Fruit fly (Drosophila melanogaster) whole organism, embryonic: ENCODE results near the gene Cyt-c1L.

Source experiments
- Asciz ChIP-seq: fragments of 200-800 bp; sonication (Bioruptor generic); optimal IDR thresholded peaks from 2 replicates; lab custom pipeline; 2017; ENCODE audit warnings: missing biosample characterization, mild to moderate bottlenecking, missing genetic modification characterization, missing genetic modification reagents
- B-H1 ChIP-seq: fragments of 200-800 bp; sonication (Bioruptor generic); IDR thresholded peaks from 3 replicates; pipeline ENCODE4 v1.3.6; 2022; ENCODE audit warnings: missing biosample characterization, missing genetic modification characterization
- Bteb2 ChIP-seq: fragments of 200-800 bp; sonication (Bioruptor generic); optimal IDR thresholded peaks from 2 replicates; lab custom pipeline; 2016; ENCODE audit warnings: missing biosample characterization, missing genetic modification characterization
- CG10274 ChIP-seq: fragments of 200-800 bp; sonication (Bioruptor generic); optimal IDR thresholded peaks from 3 replicates; lab custom pipeline; 2017; ENCODE audit warnings: missing biosample characterization, mild to moderate bottlenecking, missing genetic modification characterization
- CG10959 ChIP-seq: fragments of 200-800 bp; sonication (Bioruptor generic); IDR thresholded peaks from 2 replicates; pipeline ENCODE4 v1.3.6; 2022; ENCODE audit warnings: missing biosample characterization, missing genetic modification characterization
- CG11093 ChIP-seq: fragments of 200-800 bp; sonication (Bioruptor generic); IDR thresholded peaks from 3 replicates; pipeline ENCODE4 v1.3.6; 2022; ENCODE audit warnings: missing biosample characterization, missing genetic modification characterization
- CG11695 ChIP-seq: fragments of 200-800 bp; sonication (Bioruptor generic); IDR thresholded peaks from 3 replicates; pipeline ENCODE4 v1.3.6; 2022; ENCODE audit warnings: missing biosample characterization, missing genetic modification characterization
- CG12391 ChIP-seq: fragments of 200-800 bp; sonication (Bioruptor generic); optimal IDR thresholded peaks from 3 replicates; lab custom pipeline; 2018; ENCODE audit warnings: missing biosample characterization, mild to moderate bottlenecking, missing genetic modification characterization, moderate library complexity
- CG12769 ChIP-seq: fragments of 200-800 bp; sonication (Bioruptor generic); optimal IDR thresholded peaks from 2 replicates; lab custom pipeline; 2019; ENCODE audit warnings: missing biosample characterization, mild to moderate bottlenecking, missing genetic modification characterization, moderate library complexity
- CG13123 ChIP-seq: fragments of 200-800 bp; sonication (Bioruptor generic); optimal IDR thresholded peaks from 2 replicates; lab custom pipeline; 2016; ENCODE audit warnings: missing biosample characterization, missing genetic modification characterization
- CG13287 ChIP-seq: fragments of 200-800 bp; sonication (Bioruptor generic); IDR thresholded peaks from 2 replicates; pipeline ENCODE4 v1.3.6; 2022; ENCODE audit warnings: missing biosample characterization, missing genetic modification characterization; ENCODE audit not compliant: partially characterized antibody
- CG15514 ChIP-seq: fragments of 200-800 bp; sonication (Bioruptor generic); optimal IDR thresholded peaks from 3 replicates; lab custom pipeline; 2017; ENCODE audit warnings: missing biosample characterization, missing genetic modification characterization, mild to moderate bottlenecking, moderate library complexity, missing genetic modification reagents
- CG15601 ChIP-seq: fragments of 200-800 bp; sonication (Bioruptor generic); optimal IDR thresholded peaks from 3 replicates; lab custom pipeline; 2019; ENCODE audit warnings: missing biosample characterization, mild to moderate bottlenecking, missing genetic modification characterization, moderate library complexity
- CG16813 ChIP-seq: fragments of 200-800 bp; sonication (Bioruptor generic); IDR thresholded peaks from 3 replicates; pipeline ENCODE4 v1.3.6; 2022; ENCODE audit warnings: missing biosample characterization, missing genetic modification characterization; ENCODE audit not compliant: partially characterized antibody
- CG17186 ChIP-seq: fragments of 200-800 bp; sonication (Bioruptor generic); optimal IDR thresholded peaks from 3 replicates; lab custom pipeline; 2017; ENCODE audit warnings: missing biosample characterization, missing genetic modification reagents, missing genetic modification characterization
- CG18476 ChIP-seq: fragments of 200-800 bp; sonication (Bioruptor generic); optimal IDR thresholded peaks from 2 replicates; lab custom pipeline; 2016; ENCODE audit warnings: missing biosample characterization, mild to moderate bottlenecking, missing genetic modification characterization
- CG2116 ChIP-seq: fragments of 200-800 bp; sonication (Bioruptor generic); optimal IDR thresholded peaks from 3 replicates; lab custom pipeline; 2018; ENCODE audit warnings: missing biosample characterization, mild to moderate bottlenecking, missing genetic modification characterization
- CG2120 ChIP-seq: fragments of 200-800 bp; sonication (Bioruptor generic); optimal IDR thresholded peaks from 3 replicates; lab custom pipeline; 2016; ENCODE audit warnings: missing biosample characterization, missing genetic modification characterization
- CG2889 ChIP-seq: fragments of 200-800 bp; sonication (Bioruptor generic); IDR thresholded peaks from 3 replicates; pipeline ENCODE4 v1.3.6; 2022; ENCODE audit warnings: missing biosample characterization, missing genetic modification characterization
- CG33213 ChIP-seq: fragments of 200-800 bp; sonication (Bioruptor generic); optimal IDR thresholded peaks from 3 replicates; lab custom pipeline; 2016; ENCODE audit warnings: missing biosample characterization, missing genetic modification characterization
- CG34224 ChIP-seq: fragments of 200-800 bp; sonication (Bioruptor generic); IDR thresholded peaks from 3 replicates; pipeline ENCODE4 v1.3.6; 2022; ENCODE audit warnings: missing biosample characterization, missing genetic modification characterization; ENCODE audit not compliant: partially characterized antibody
- CG6683 ChIP-seq: fragments of 200-800 bp; sonication (Bioruptor generic); optimal IDR thresholded peaks from 2 replicates; lab custom pipeline; 2017; ENCODE audit warnings: missing biosample characterization, mild to moderate bottlenecking, missing genetic modification characterization, missing genetic modification reagents
- CG7928 ChIP-seq: fragments of 200-800 bp; sonication (Bioruptor generic); optimal IDR thresholded peaks from 2 replicates; lab custom pipeline; 2017; ENCODE audit warnings: missing biosample characterization, mild to moderate bottlenecking, missing genetic modification characterization
- CG8089 ChIP-seq: fragments of 200-800 bp; sonication (Bioruptor generic); optimal IDR thresholded peaks from 3 replicates; lab custom pipeline; 2016; ENCODE audit warnings: missing biosample characterization, missing genetic modification characterization
- CG8478 ChIP-seq: fragments of >200 bp; optimal IDR thresholded peaks from 2 replicates; lab custom pipeline; 2018
- Chrac-16 ChIP-seq: fragments of 200-800 bp; sonication (Bioruptor generic); optimal IDR thresholded peaks from 3 replicates; lab custom pipeline; 2016; ENCODE audit warnings: missing biosample characterization, missing genetic modification characterization
- Dll ChIP-seq: fragments of 200-800 bp; sonication (Bioruptor generic); IDR thresholded peaks from 4 replicates; pipeline ENCODE4 v1.3.6; 2022; ENCODE audit warnings: missing biosample characterization, missing genetic modification characterization; ENCODE audit not compliant: partially characterized antibody
- Dp ChIP-seq: fragments of 200-800 bp; sonication (Bioruptor generic); optimal IDR thresholded peaks from 2 replicates; lab custom pipeline; 2018; ENCODE audit warnings: missing biosample characterization, mild to moderate bottlenecking, missing genetic modification characterization, moderate library complexity
- Dref ChIP-seq: fragments of 200-800 bp; sonication (Bioruptor generic); IDR thresholded peaks from 2 replicates; pipeline ENCODE4 v1.3.6; 2022; ENCODE audit warnings: missing biosample characterization, missing genetic modification characterization
- E2f1 ChIP-seq: fragments of 200-800 bp; sonication (Bioruptor generic); IDR thresholded peaks from 2 replicates; pipeline ENCODE4 v1.3.6; 2022; ENCODE audit warnings: missing biosample characterization, missing genetic modification characterization
- E2f2 ChIP-seq: fragments of 200-800 bp; sonication (Bioruptor generic); IDR thresholded peaks from 2 replicates; pipeline ENCODE4 v1.3.6; 2022; ENCODE audit warnings: missing biosample characterization, missing genetic modification characterization
- HLHmδ ChIP-seq: fragments of 200-800 bp; sonication (Bioruptor generic); optimal IDR thresholded peaks from 2 replicates; lab custom pipeline; 2018; ENCODE audit warnings: missing biosample characterization, mild to moderate bottlenecking, missing genetic modification characterization, moderate library complexity
- Lim3 ChIP-seq: fragments of 200-800 bp; sonication (Bioruptor generic); IDR thresholded peaks from 2 replicates; pipeline ENCODE4 v1.3.6; 2022; ENCODE audit warnings: missing biosample characterization, missing genetic modification characterization
- Max ChIP-seq: fragments of 200-800 bp; sonication (Bioruptor generic); optimal IDR thresholded peaks from 2 replicates; lab custom pipeline; 2016; ENCODE audit warnings: missing biosample characterization, mild to moderate bottlenecking, missing genetic modification characterization
- Sin3A ChIP-seq: fragments of >200 bp; optimal IDR thresholded peaks from 2 replicates; lab custom pipeline; 2018
- Trl ChIP-seq, 3 experiments: fragments of >200 bp in 2 of 3; fragments of 200-800 bp in 1 of 3; sonication (Bioruptor generic) in 1 of 3; optimal IDR thresholded peaks; 2 replicates in 1 of 3; 3 replicates in 2 of 3; lab custom pipeline; 2016 to 2017; ENCODE audit warnings: missing biosample characterization in 1 of 3, missing genetic modification characterization in 1 of 3
- Xrp1 ChIP-seq: fragments of 200-800 bp; sonication (Bioruptor generic); IDR thresholded peaks from 2 replicates; pipeline ENCODE4 v1.3.6; 2022; ENCODE audit warnings: missing biosample characterization, missing genetic modification characterization
- crp ChIP-seq, 2 experiments: fragments of 200-800 bp; sonication (Bioruptor generic); optimal IDR thresholded peaks; 2 replicates in 1 of 2; 3 replicates in 1 of 2; lab custom pipeline; 2017; ENCODE audit warnings: missing biosample characterization in 2 of 2, missing genetic modification characterization in 2 of 2, mild to moderate bottlenecking in 1 of 2, moderate library complexity in 1 of 2
- cwo ChIP-seq: fragments of 200-800 bp; sonication (Bioruptor generic); optimal IDR thresholded peaks from 3 replicates; lab custom pipeline; 2017; ENCODE audit warnings: missing biosample characterization, missing genetic modification characterization, mild to moderate bottlenecking, moderate library complexity, missing genetic modification reagents
- dysf ChIP-seq: fragments of 200-800 bp; sonication (Bioruptor generic); IDR thresholded peaks from 3 replicates; pipeline ENCODE4 v1.3.6; 2022; ENCODE audit warnings: missing biosample characterization, missing genetic modification characterization
- fd3F ChIP-seq: fragments of 200-800 bp; sonication (Bioruptor generic); optimal IDR thresholded peaks from 2 replicates; lab custom pipeline; 2018; ENCODE audit warnings: missing biosample characterization, mild to moderate bottlenecking, missing genetic modification characterization, moderate library complexity
- gro ChIP-seq: fragments of 200-800 bp; sonication (Bioruptor generic); optimal IDR thresholded peaks from 2 replicates; lab custom pipeline; 2016; ENCODE audit warnings: missing biosample characterization, missing genetic modification characterization
- hb ChIP-seq: fragments of 200-800 bp; sonication (Bioruptor generic); IDR thresholded peaks from 3 replicates; pipeline ENCODE4 v1.3.6; 2022; ENCODE audit warnings: missing biosample characterization, missing genetic modification characterization; ENCODE audit not compliant: partially characterized antibody
- kah ChIP-seq: fragments of 200-800 bp; sonication (Bioruptor generic); optimal IDR thresholded peaks from 2 replicates; lab custom pipeline; 2018; ENCODE audit warnings: missing biosample characterization, mild to moderate bottlenecking, missing genetic modification characterization
- lmd ChIP-seq: fragments of 200-800 bp; sonication (Bioruptor generic); IDR thresholded peaks from 2 replicates; pipeline ENCODE4 v1.3.6; 2022; ENCODE audit warnings: missing biosample characterization, missing genetic modification characterization
- tio ChIP-seq: fragments of 200-800 bp; sonication (Bioruptor generic); optimal IDR thresholded peaks from 2 replicates; lab custom pipeline; 2017; ENCODE audit warnings: missing biosample characterization, missing genetic modification characterization, inconsistent platforms
- unc-4 ChIP-seq: fragments of 200-800 bp; sonication (Bioruptor generic); IDR thresholded peaks from 2 replicates; pipeline ENCODE4 v1.3.6; 2022; ENCODE audit warnings: missing biosample characterization, missing genetic modification characterization; ENCODE audit not compliant: partially characterized antibody
- wor ChIP-seq: fragments of 200-800 bp; sonication (Bioruptor generic); IDR thresholded peaks from 2 replicates; pipeline ENCODE4 v1.3.6; 2022; ENCODE audit warnings: missing biosample characterization, missing genetic modification characterization

Cyt-c1L gene

dm6 chr3R:29204612-29205480 is 913 bp upstream of the Cyt-c1L start (continued):
- TF ChIP-seq Asciz (GFP tag; lab: Kevin White, UChicago) (peak; percentile 72), E2f1 (GFP tag; lab: Robert Waterston, UW) (peak; percentile 77), gro (GFP tag; lab: Kevin White, UChicago) (no peak), B-H1 (GFP tag; lab: Robert Waterston, UW) (peak; percentile 66), CG10274 (peak; percentile 13), CG18476 (peak; percentile 60), CG2889 (GFP tag; lab: Robert Waterston, UW) (no peak), CG15601 (tag; lab: Kevin White, UChicago) (peak; percentile 79), unc-4 (no peak), fd3F (GFP tag; lab: Kevin White, UChicago) (peak; percentile 17), cwo (GFP tag; lab: Kevin White, UChicago) (peak; percentile 21), Trl (optimal IDR thresholded peaks at IDR 0.05; lab: Kevin White, UChicago) (no peak), Trl (GFP tag; optimal IDR thresholded peaks at IDR 0.05; lab: Kevin White, UChicago) (peak; percentile 74), CG8089 (GFP tag; lab: Kevin White, UChicago) (peak; percentile 60), tio (peak; percentile 41), CG10959 (GFP tag; lab: Robert Waterston, UW) (peak; percentile 66), CG12391 (tag; lab: Kevin White, UChicago) (peak; percentile 77), CG12769 (tag; lab: Kevin White, UChicago) (peak; percentile 71), wor (GFP tag; lab: Robert Waterston, UW) (peak; percentile 78), Chrac-16 (GFP tag; lab: Kevin White, UChicago) (peak; percentile 59), hb (GFP tag; lab: Robert Waterston, UW) (0 out of 3 replicates have a peak, but pooled peaks have one; percentile 15)

- TF ChIP-seq Dp (GFP tag; lab: Kevin White, UChicago): peak; percentile 88
- TF ChIP-seq CG13123 (GFP tag; lab: Kevin White, UChicago): no peak
- TF ChIP-seq Lim3: no peak
- no peak for TF ChIP-seq CG11695
- no peak for TF ChIP-seq CG8478
- TF ChIP-seq Max: no peak
- 0 out of 3 replicates have a peak, but pooled peaks have one; percentile 24 for TF ChIP-seq CG34224 (GFP tag; lab: Robert Waterston, UW)
- no peak for TF ChIP-seq CG33213 (GFP tag; lab: Kevin White, UChicago)
- peak; percentile 16 for TF ChIP-seq CG2116 (GFP tag; lab: Kevin White, UChicago)
- TF ChIP-seq CG13287 (GFP tag; lab: Robert Waterston, UW): peak; percentile 40; the same call in 1 of the 2 replicates
- TF ChIP-seq HLHmδ: no peak
- TF ChIP-seq Sin3A (lab: Kevin White, UChicago): no peak
- TF ChIP-seq lmd (GFP tag; lab: Robert Waterston, UW): no peak
- no peak for TF ChIP-seq CG2120
- peak; percentile 46; the same call in 1 of the 4 replicates for TF ChIP-seq Dll
- no peak for TF ChIP-seq Bteb2 (GFP tag; lab: Kevin White, UChicago)
- TF ChIP-seq CG11093 (GFP tag; lab: Robert Waterston, UW): no peak
- TF ChIP-seq CG7928 (GFP tag; lab: Kevin White, UChicago): peak; percentile 88
- peak; percentile 69 for TF ChIP-seq Dref
- no peak for TF ChIP-seq CG16813 (GFP tag; lab: Robert Waterston, UW)
- peak; percentile 9 for TF ChIP-seq CG15514 (GFP tag; lab: Kevin White, UChicago)
- no peak for TF ChIP-seq kah (GFP tag; lab: Kevin White, UChicago)
- TF ChIP-seq dysf (GFP tag; lab: Robert Waterston, UW): no peak
- peak; percentile 82 for TF ChIP-seq CG17186 (GFP tag; lab: Kevin White, UChicago)
- TF ChIP-seq CG6683 (GFP tag; lab: Kevin White, UChicago): no peak
- peak in 1 of 2 experiments; percentile 86 for TF ChIP-seq crp (GFP tag; optimal IDR thresholded peaks at IDR 0.05; lab: Kevin White, UChicago)
- TF ChIP-seq E2f2 (GFP tag; lab: Robert Waterston, UW): peak; percentile 94
- TF ChIP-seq CG15601 (tag; lab: Kevin White, UChicago): no peak
- TF ChIP-seq Xrp1 (GFP tag; lab: Robert Waterston, UW): no peak
Measured at dm6 chr3R:29202418-29202817, 1.5 kb downstream of the Cyt-c1L start, which contains the start of gene Mesh1. Mesh1 (minus strand) TSS chr3R:29202525.
